Fruit fly (Drosophila melanogaster): ENCODE measurements around the gene yellow-c.

Gene yellow-c

dm6 chr2L:15039309-15039772 is 4.1 kb downstream of the yellow-c start (continued):
- TF ChIP-seq CG30403 (GFP tag; optimal IDR thresholded peaks at IDR 0.05) = peak; percentile 17
- TF ChIP-seq CG34376 (GFP tag; optimal IDR thresholded peaks at IDR 0.05) = peak; percentile 8
- no peak; the same call in none of the 2 replicates for TF ChIP-seq vvl (GFP tag; IDR thresholded peaks at IDR 0.05)
- peak; percentile 2 for TF ChIP-seq CG7786 (GFP tag; optimal IDR thresholded peaks at IDR 0.05)
- TF ChIP-seq sim (GFP tag; IDR thresholded peaks at IDR 0.05) = no peak
- no peak for TF ChIP-seq CHES-1-like (GFP tag; optimal IDR thresholded peaks at IDR 0.05)
- TF ChIP-seq vnd (GFP tag; IDR thresholded peaks at IDR 0.05; ENCODE audit: partially characterized antibody) = peak; percentile 83
- no peak for TF ChIP-seq CG12299 (tag; optimal IDR thresholded peaks at IDR 0.05)
- no peak for TF ChIP-seq CG10959 (GFP tag; IDR thresholded peaks at IDR 0.05)
- no peak for TF ChIP-seq BtbVII (GFP tag; optimal IDR thresholded peaks at IDR 0.05)
- TF ChIP-seq CG17802 (tag; optimal IDR thresholded peaks at IDR 0.05) = no peak
- TF ChIP-seq fd96Cb (tag; optimal IDR thresholded peaks at IDR 0.05) = no peak
- peak; percentile 31 for TF ChIP-seq CG18619 (GFP tag; optimal IDR thresholded peaks at IDR 0.05)
- no peak for TF ChIP-seq Taf1 (GFP tag; IDR thresholded peaks at IDR 0.05)
- no peak for TF ChIP-seq tap (tag; optimal IDR thresholded peaks at IDR 0.05)
- TF ChIP-seq psq (GFP tag; optimal IDR thresholded peaks at IDR 0.05) = no peak
- TF ChIP-seq sd (tag; optimal IDR thresholded peaks at IDR 0.05) = no peak
- no peak for TF ChIP-seq Nf-YB (GFP tag; optimal IDR thresholded peaks at IDR 0.05)
- no peak for TF ChIP-seq bowl (GFP tag; IDR thresholded peaks at IDR 0.05)
- TF ChIP-seq CkIIα-i1 (GFP tag; IDR thresholded peaks at IDR 0.05) = no peak
- peak; percentile 40 for TF ChIP-seq hkb (optimal IDR thresholded peaks at IDR 0.05)
- TF ChIP-seq hkb (GFP tag; IDR thresholded peaks at IDR 0.05) = no peak
- TF ChIP-seq Hr51 (GFP tag; optimal IDR thresholded peaks at IDR 0.05) = peak in 1 of 2 experiments; percentile 51
- peak; percentile 2 for TF ChIP-seq bigmax (GFP tag; optimal IDR thresholded peaks at IDR 0.05)
- TF ChIP-seq nerfin-2 (GFP tag; IDR thresholded peaks at IDR 0.05; ENCODE audit: partially characterized antibody) = peak; percentile 79
- TF ChIP-seq CG6654 (GFP tag; optimal IDR thresholded peaks at IDR 0.05) = no peak
- no peak for TF ChIP-seq tup (GFP tag; optimal IDR thresholded peaks at IDR 0.05)
- TF ChIP-seq crol (GFP tag; IDR thresholded peaks at IDR 0.05) = no peak
- no peak for TF ChIP-seq CG31224 (GFP tag; IDR thresholded peaks at IDR 0.05)
- peak; percentile 70 for TF ChIP-seq CG2129 (GFP tag; IDR thresholded peaks at IDR 0.05; ENCODE audit: partially characterized antibody)
- TF ChIP-seq Gsc (GFP tag; IDR thresholded peaks at IDR 0.05) = no peak
- no peak for TF ChIP-seq zf30C (GFP tag; optimal IDR thresholded peaks at IDR 0.05)
- no peak; the same call in 1 of the 2 replicates for TF ChIP-seq ara (GFP tag; IDR thresholded peaks at IDR 0.05)
- TF ChIP-seq CG4730 (GFP tag; IDR thresholded peaks at IDR 0.05) = no peak

- TF ChIP-seq CG11247 (GFP tag; IDR thresholded peaks at IDR 0.05) (peak; percentile 49; the same call in 1 of the 2 replicates), pros (GFP tag; optimal IDR thresholded peaks at IDR 0.05) (peak; percentile 82), insv (GFP tag; optimal IDR thresholded peaks at IDR 0.05) (peak in 1 of 2 experiments; percentile 89), ERR (GFP tag; optimal IDR thresholded peaks at IDR 0.05) (no peak), oc (tag; optimal IDR thresholded peaks at IDR 0.05) (no peak), CG17912 (GFP tag; optimal IDR thresholded peaks at IDR 0.05) (no peak), sens (GFP tag) (peak; percentile 39), Elba2 (GFP tag; optimal IDR thresholded peaks at IDR 0.05) (peak; percentile 99), sob (GFP tag; IDR thresholded peaks at IDR 0.05) (no peak)
These were observed 8.5 kb downstream of the yellow-c start for dm6 chr2L:15043718-15044117.

All from whole organism, embryonic.